Worm (Caenorhabditis elegans) whole organism, young adult: ENCODE measurements around the gene xrn-1.

ENCODE experiments used
- B0336.3 ChIP-seq: fragments of 200-800 bp; sonication (Bioruptor generic); IDR thresholded peaks from 2 replicates; pipeline ENCODE4 v1.3.6; 2022; ENCODE audit warnings: missing genetic modification characterization, missing compliant biosample characterization
- D2030.7 ChIP-seq: fragments of 200-800 bp; sonication (Bioruptor generic); IDR thresholded peaks from 2 replicates; pipeline ENCODE4 v1.3.6; 2022; ENCODE audit warnings: missing genetic modification reagents, missing genetic modification characterization, missing compliant biosample characterization
- F39B2.1 ChIP-seq: fragments of 200-800 bp; sonication (Bioruptor generic); IDR thresholded peaks from 2 replicates; pipeline ENCODE4 v1.3.6; 2022; ENCODE audit warnings: missing genetic modification reagents, missing genetic modification characterization, missing compliant biosample characterization
- Y56A3A.18 ChIP-seq: fragments of 200-800 bp; sonication (Bioruptor generic); IDR thresholded peaks from 2 replicates; pipeline ENCODE4 v1.3.6; 2022; ENCODE audit warnings: missing genetic modification reagents, missing genetic modification characterization, missing compliant biosample characterization
- ZK185.1 ChIP-seq: sonication (generic microtip); optimal IDR thresholded peaks from 2 replicates; lab custom pipeline; 2016; ENCODE audit warnings: mild to moderate bottlenecking, missing genetic modification characterization, missing compliant biosample characterization; ENCODE audit not compliant: poor library complexity, severe bottlenecking
- aptf-2 ChIP-seq: fragments of 200-800 bp; sonication (Bioruptor generic); conservative IDR thresholded peaks from 2 replicates; pipeline ENCODE4 v1.3.6; 2022; ENCODE audit warnings: missing genetic modification reagents, missing genetic modification characterization, missing compliant biosample characterization
- attf-5 ChIP-seq: fragments of 200-800 bp; sonication (Bioruptor generic); optimal IDR thresholded peaks from 2 replicates; lab custom pipeline; 2018; ENCODE audit warnings: mild to moderate bottlenecking, missing genetic modification characterization, missing compliant biosample characterization
- bed-2 ChIP-seq: fragments of 200-800 bp; sonication (Bioruptor generic); IDR thresholded peaks from 2 replicates; pipeline ENCODE4 v1.3.6; 2022; ENCODE audit warnings: missing genetic modification reagents, missing genetic modification characterization, missing compliant biosample characterization
- ccch-3 ChIP-seq: fragments of 200-800 bp; sonication (Bioruptor generic); optimal IDR thresholded peaks from 2 replicates; lab custom pipeline; 2018; ENCODE audit warnings: mild to moderate bottlenecking, missing genetic modification characterization, missing compliant biosample characterization
- cebp-2 ChIP-seq: fragments of 200-800 bp; sonication (Bioruptor generic); IDR thresholded peaks from 2 replicates; pipeline ENCODE4 v1.3.6; 2022; ENCODE audit warnings: missing genetic modification characterization, missing compliant biosample characterization
- ceh-27 ChIP-seq: fragments of 200-800 bp; sonication (Bioruptor generic); optimal IDR thresholded peaks from 2 replicates; lab custom pipeline; 2018; ENCODE audit warnings: mild to moderate bottlenecking, missing genetic modification characterization, moderate library complexity, missing compliant biosample characterization
- ceh-58 ChIP-seq: fragments of 200-800 bp; sonication (Bioruptor generic); IDR thresholded peaks from 2 replicates; pipeline ENCODE4 v1.3.6; 2022; ENCODE audit warnings: missing genetic modification characterization, missing compliant biosample characterization
- ceh-91 ChIP-seq: fragments of 200-800 bp; sonication (Bioruptor generic); IDR thresholded peaks from 2 replicates; pipeline ENCODE4 v1.3.6; 2022; ENCODE audit warnings: missing genetic modification reagents, missing genetic modification characterization, missing compliant biosample characterization
- die-1 ChIP-seq: sonication (generic microtip); optimal IDR thresholded peaks from 2 replicates; lab custom pipeline; 2016; ENCODE audit warnings: missing genotype, mild to moderate bottlenecking, missing genetic modification characterization, missing compliant biosample characterization
- efl-1 ChIP-seq: fragments of 150-350 bp; optimal IDR thresholded peaks from 2 replicates; lab custom pipeline; 2014; ENCODE audit warnings: missing biosample characterization, missing genetic modification reagents, missing genetic modification characterization
- ekl-4 ChIP-seq: fragments of 200-800 bp; sonication (Bioruptor generic); IDR thresholded peaks from 2 replicates; pipeline ENCODE4 v1.3.6; 2022; ENCODE audit warnings: missing genetic modification reagents, missing genetic modification characterization, missing compliant biosample characterization
- ets-4 ChIP-seq: fragments of 200-800 bp; sonication (Bioruptor generic); optimal IDR thresholded peaks from 2 replicates; lab custom pipeline; 2018; ENCODE audit warnings: mild to moderate bottlenecking, missing genetic modification characterization, missing compliant biosample characterization
- him-1 ChIP-seq: sonication (generic microtip); optimal IDR thresholded peaks from 2 replicates; lab custom pipeline; 2016; ENCODE audit warnings: missing genotype, missing genetic modification reagents, missing genetic modification characterization, missing compliant biosample characterization
- hlh-26 ChIP-seq: fragments of 200-800 bp; sonication (Bioruptor generic); conservative IDR thresholded peaks from 2 replicates; pipeline ENCODE4 v1.3.6; 2022; ENCODE audit warnings: missing genetic modification reagents, missing genetic modification characterization, missing compliant biosample characterization
- madf-8 ChIP-seq: fragments of 200-800 bp; sonication (Bioruptor generic); conservative IDR thresholded peaks from 2 replicates; pipeline ENCODE4 v1.3.6; 2022; ENCODE audit warnings: missing genetic modification reagents, missing genetic modification characterization, missing compliant biosample characterization
- nfya-1 ChIP-seq: sonication (generic microtip); optimal IDR thresholded peaks from 2 replicates; lab custom pipeline; 2017; ENCODE audit warnings: antibody characterized with exemption, missing compliant biosample characterization, missing genetic modification characterization, borderline replicate concordance; ENCODE audit not compliant: insufficient read depth
- nhr-80 ChIP-seq: sonication (generic microtip); optimal IDR thresholded peaks from 2 replicates; lab custom pipeline; 2016; ENCODE audit warnings: missing genetic modification characterization, missing compliant biosample characterization
- nhr-90 ChIP-seq: sonication (generic microtip); optimal IDR thresholded peaks from 2 replicates; lab custom pipeline; 2016; ENCODE audit warnings: missing genotype, mild to moderate bottlenecking, missing genetic modification characterization, missing compliant biosample characterization
- pbrm-1 ChIP-seq: fragments of 200-800 bp; sonication (Bioruptor generic); IDR thresholded peaks from 2 replicates; pipeline ENCODE4 v1.3.6; 2022; ENCODE audit warnings: missing genetic modification reagents, missing genetic modification characterization, missing compliant biosample characterization
- snpc-3.4 ChIP-seq: sonication (generic microtip); optimal IDR thresholded peaks from 2 replicates; lab custom pipeline; 2017; ENCODE audit warnings: missing genetic modification characterization, mild to moderate bottlenecking, missing compliant biosample characterization, antibody characterized with exemption, moderate library complexity, missing genotype, missing genetic modification reagents
- snpc-4 ChIP-seq, 5 experiments: fragments of 150-350 bp in 1 of 5; sonication (generic microtip) in 4 of 5; optimal IDR thresholded peaks; 2 replicates each; lab custom pipeline; 2014 to 2018; ENCODE audit warnings: missing genetic modification characterization in 5 of 5, missing biosample characterization in 3 of 5, antibody characterized with exemption in 2 of 5, mild to moderate bottlenecking in 2 of 5, missing compliant biosample characterization in 2 of 5, missing genotype in 2 of 5, moderate library complexity in 2 of 5, missing genetic modification reagents in 1 of 5
- unc-130 ChIP-seq: sonication (generic microtip); optimal IDR thresholded peaks from 2 replicates; lab custom pipeline; 2016; ENCODE audit warnings: missing genetic modification reagents, missing genetic modification characterization, missing compliant biosample characterization
- zfh-2 ChIP-seq: fragments of 200-800 bp; sonication (Bioruptor generic); conservative IDR thresholded peaks from 2 replicates; pipeline ENCODE4 v1.3.6; 2022; ENCODE audit warnings: missing genetic modification reagents, missing genetic modification characterization, missing compliant biosample characterization
- zim-3 ChIP-seq: sonication (generic microtip); optimal IDR thresholded peaks from 2 replicates; lab custom pipeline; 2017; ENCODE audit warnings: mild to moderate bottlenecking, missing genetic modification characterization, moderate library complexity, missing compliant biosample characterization
- ztf-25 ChIP-seq: fragments of 200-800 bp; sonication (Bioruptor generic); IDR thresholded peaks from 2 replicates; pipeline ENCODE4 v1.3.6; 2022; ENCODE audit warnings: missing genetic modification reagents, missing genetic modification characterization, missing compliant biosample characterization
- ztf-28 ChIP-seq: fragments of 200-800 bp; sonication (Bioruptor generic); IDR thresholded peaks from 2 replicates; pipeline ENCODE4 v1.3.6; 2022; ENCODE audit warnings: missing genetic modification reagents, missing genetic modification characterization, missing compliant biosample characterization

xrn-1 gene

DNA sequence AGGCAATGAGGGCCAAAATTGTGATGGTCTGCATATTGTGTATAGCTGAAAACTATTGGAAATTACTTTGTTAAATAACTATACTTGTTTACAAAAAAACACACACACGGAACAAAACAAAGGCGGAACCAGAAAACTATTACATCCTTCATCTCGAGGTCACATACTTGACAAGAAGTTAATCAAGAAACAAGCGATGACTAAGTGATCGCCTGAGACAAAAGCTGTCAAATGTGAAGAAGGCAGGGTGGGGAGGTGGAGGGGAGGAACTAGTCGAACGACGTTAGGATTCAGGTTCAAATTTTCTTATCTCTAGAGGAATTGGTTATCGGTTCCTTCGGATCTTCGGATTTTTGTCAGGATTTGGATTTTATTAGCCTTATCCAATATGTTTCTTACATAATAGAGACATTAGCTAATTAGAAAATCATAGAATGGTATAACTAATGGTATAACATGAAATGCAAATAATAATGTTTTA, 40.5 kb downstream of the xrn-1 start, which contains the start of gene cpg-7:
Gene cpg-7, minus strand, starts transcription at position 51 of the 481 bp plus-strand sequence.
- TF ChIP-seq B0336.3 (GFP tag; lab: Robert Waterston, UW) (no peak), ceh-58 (GFP tag; lab: Robert Waterston, UW) (no peak), snpc-3.4 (tag; lab: Kevin White, UChicago) (no peak), ztf-25 (no peak), him-1 (tag; lab: Kevin White, UChicago) (no peak), cebp-2 (no peak), D2030.7 (GFP tag; lab: Robert Waterston, UW) (no peak), nfya-1 (tag; lab: Kevin White, UChicago) (no peak), attf-5 (no peak)
- TF ChIP-seq, all 124 proteins: peak for 0

DNA sequence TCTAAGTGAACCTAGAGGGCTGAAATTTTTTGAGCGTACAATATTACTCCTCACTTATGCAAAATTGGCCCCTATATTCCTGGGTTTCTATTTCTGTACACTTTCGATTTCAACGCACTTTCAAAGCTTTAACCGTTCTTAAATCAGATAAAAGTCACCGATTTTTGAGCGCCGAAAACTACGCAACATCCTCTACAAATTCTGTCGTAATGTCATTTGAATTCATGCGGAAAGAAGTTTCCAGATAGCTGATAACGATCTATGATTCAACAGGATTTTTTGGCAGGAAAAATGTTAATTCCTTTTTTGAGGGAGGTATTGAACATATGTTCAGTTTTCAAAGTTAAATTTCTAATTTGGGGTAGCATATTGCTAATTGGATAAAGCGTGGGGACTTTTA, 44.1 kb downstream of the xrn-1 start:
- no peak for TF ChIP-seq aptf-2

DNA sequence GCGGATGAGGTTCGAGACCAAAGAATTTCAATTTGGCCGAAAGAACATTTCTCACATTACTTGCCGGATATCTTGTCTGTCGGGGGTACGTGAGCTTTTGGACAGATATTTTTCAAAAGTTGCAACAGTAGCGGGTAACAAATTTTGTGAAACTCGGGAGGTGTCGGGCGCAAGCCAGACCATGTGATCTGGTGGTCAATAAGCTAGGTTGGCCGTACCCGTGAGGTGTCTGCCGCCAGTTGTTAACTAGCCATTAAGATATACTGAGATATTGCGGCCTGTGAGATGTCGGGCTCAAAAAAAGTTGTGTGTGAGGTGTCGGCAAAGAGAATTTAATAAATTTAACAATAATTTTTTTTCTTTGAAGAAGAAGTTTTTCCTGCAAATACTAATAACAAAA, 49.7 kb downstream of the xrn-1 start:
- TF ChIP-seq snpc-4 (GFP tag; optimal IDR thresholded peaks at IDR 0.05; lab: Kevin White, UChicago) = no peak
- peak in 2 of 4 experiments; percentile 29 to 58 for TF ChIP-seq snpc-4 (tag; optimal IDR thresholded peaks at IDR 0.05; lab: Kevin White, UChicago)
- no peak for TF ChIP-seq efl-1 (GFP tag; lab: Kevin White, UChicago)

DNA sequence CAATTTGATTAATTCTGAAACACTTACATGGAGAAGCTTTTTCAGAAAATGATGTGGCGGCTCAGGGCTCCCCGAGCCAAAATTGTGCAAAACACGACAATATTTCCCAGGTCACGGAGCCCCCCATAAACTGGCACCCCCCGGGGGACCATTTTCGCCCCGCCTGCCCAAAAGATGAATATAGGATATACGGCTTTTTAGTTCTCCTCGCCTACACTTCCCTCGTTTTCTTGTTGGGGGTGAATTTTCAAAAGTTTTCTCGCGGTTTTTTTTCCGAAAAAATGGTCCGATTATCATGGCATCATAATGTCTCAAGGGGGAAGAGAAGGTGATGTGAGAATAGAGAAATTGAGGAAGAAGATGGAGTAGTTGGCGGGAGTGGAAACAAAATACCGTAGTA, 53.4 kb downstream of the xrn-1 start, which contains the start of gene K09E4.4:
Gene K09E4.4, minus strand, starts transcription at position 101 of the 400 bp plus-strand sequence.
- TF ChIP-seq ztf-28 (GFP tag; lab: Robert Waterston, UW) = no peak
- no peak for TF ChIP-seq ZK185.1 (tag; lab: Kevin White, UChicago)
- TF ChIP-seq nhr-90 (tag; lab: Kevin White, UChicago) = no peak
- TF ChIP-seq, all 124 proteins: peak for 0

DNA sequence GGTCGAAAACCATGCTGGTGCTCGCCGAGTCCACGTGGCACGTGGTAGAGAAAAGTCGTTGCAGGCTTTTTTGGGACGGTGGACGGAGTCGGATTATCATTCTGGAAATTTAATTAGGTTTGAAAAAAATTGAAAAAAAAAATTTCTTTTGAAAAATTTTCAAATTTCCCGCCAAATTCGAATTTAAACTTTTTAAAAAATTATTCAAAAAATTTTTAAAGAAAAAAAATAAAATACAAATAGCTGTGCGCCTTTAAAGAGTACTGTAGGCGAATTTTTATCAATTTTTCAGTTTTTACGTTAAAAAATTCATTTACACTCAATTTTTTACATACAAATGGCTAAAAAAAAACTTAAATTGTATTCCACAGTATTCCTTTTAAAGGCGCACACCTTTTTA, 58.1 kb downstream of the xrn-1 start, which contains the start of gene K09E4.3:
Gene K09E4.3, minus strand, starts transcription at position 101 of the 400 bp plus-strand sequence.
- TF ChIP-seq ceh-58 (GFP tag; lab: Robert Waterston, UW) = no peak
- no peak for TF ChIP-seq Y56A3A.18 (GFP tag; lab: Robert Waterston, UW)
- TF ChIP-seq zfh-2 = 0 out of 2 replicates have a peak, but pooled peaks have one; percentile 27
- no peak for TF ChIP-seq ceh-91 (GFP tag; lab: Robert Waterston, UW)
- no peak for TF ChIP-seq ets-4 (GFP tag; lab: Kevin White, UChicago)

DNA sequence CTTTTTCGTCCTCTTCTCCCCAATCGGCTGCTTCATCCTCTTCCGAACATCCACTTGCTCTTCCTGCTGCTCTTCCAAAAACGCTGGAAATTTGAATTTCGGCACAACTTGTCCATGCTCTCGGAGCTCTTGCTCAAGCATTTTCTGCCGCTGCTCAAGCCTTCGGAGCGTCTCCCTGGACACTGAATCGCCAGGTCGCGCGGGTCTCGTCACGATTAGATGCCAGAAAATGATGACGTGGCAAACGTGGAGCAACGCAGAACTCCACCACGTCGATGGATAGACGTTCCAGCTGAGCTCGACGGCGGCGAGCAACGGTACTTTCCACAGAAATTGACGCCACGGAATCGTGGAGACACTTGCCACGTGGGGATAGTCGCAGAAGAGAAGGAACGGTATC, 60.5 kb downstream of the xrn-1 start:
- TF ChIP-seq zfh-2 (peak; percentile 73), bed-2 (GFP tag; lab: Robert Waterston, UW) (no peak)

DNA sequence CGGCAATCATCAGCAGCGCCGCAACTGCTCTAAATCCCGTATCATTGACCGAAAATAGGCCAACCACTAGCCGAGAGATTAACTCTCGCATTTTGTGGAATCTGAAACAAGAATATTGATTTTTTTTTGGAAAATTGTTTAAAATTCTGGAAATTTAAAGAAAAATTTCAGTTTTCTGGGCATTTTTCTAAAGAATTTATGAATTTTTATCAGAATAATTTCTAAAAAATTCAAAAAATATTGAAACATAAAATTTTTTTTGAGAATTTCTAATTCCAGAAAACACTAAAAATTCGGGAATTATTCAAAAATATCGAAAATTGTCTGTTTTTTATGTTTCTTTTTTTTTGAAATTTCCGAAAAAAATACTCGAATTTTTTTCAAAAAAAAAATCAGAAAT, 64.0 kb downstream of the xrn-1 start, which contains the start of gene algn-3:
Gene algn-3, minus strand, starts transcription at position 101 of the 400 bp plus-strand sequence.
- no peak for TF ChIP-seq pbrm-1
- no peak for TF ChIP-seq zim-3 (tag; lab: Kevin White, UChicago)
- no peak for TF ChIP-seq F39B2.1
- no peak for TF ChIP-seq ZK185.1 (tag; lab: Kevin White, UChicago)
- no peak for TF ChIP-seq ccch-3 (GFP tag; lab: Kevin White, UChicago)
- TF ChIP-seq ceh-27 (GFP tag; lab: Kevin White, UChicago) = no peak
- no peak for TF ChIP-seq hlh-26 (GFP tag; lab: Robert Waterston, UW)
- TF ChIP-seq die-1 (tag; lab: Kevin White, UChicago) = no peak
- TF ChIP-seq ekl-4 = no peak
- TF ChIP-seq madf-8 = no peak
- TF ChIP-seq unc-130 = no peak
- TF ChIP-seq nhr-80 (tag; lab: Kevin White, UChicago) = no peak
- no peak for TF ChIP-seq ceh-91 (GFP tag; lab: Robert Waterston, UW)
- TF ChIP-seq, all 124 proteins: peak for 0
